Worm (Caenorhabditis elegans) whole organism, L4 larva: Measurements from ENCODE around the gene mrps-26.

Experiments used
- F49E8.2 ChIP-seq: sonication (generic microtip); optimal IDR thresholded peaks from 2 replicates; lab custom pipeline; 2016; ENCODE audit warnings: missing compliant biosample characterization, mild to moderate bottlenecking, missing genetic modification characterization, borderline replicate concordance
- T20F7.1 ChIP-seq: fragments of 200-800 bp; sonication (Bioruptor generic); optimal IDR thresholded peaks from 2 replicates; lab custom pipeline; 2018; ENCODE audit warnings: mild to moderate bottlenecking, missing genetic modification characterization, missing compliant biosample characterization
- Y48G9A.11 ChIP-seq: fragments of 200-800 bp; sonication (Bioruptor generic); IDR thresholded peaks from 2 replicates; pipeline ENCODE4 v1.3.6; 2022; ENCODE audit warnings: missing genetic modification reagents, missing genetic modification characterization, missing compliant biosample characterization
- Y5F2A.4 ChIP-seq: fragments of 200-800 bp; sonication (Bioruptor generic); optimal IDR thresholded peaks from 2 replicates; lab custom pipeline; 2018; ENCODE audit warnings: mild to moderate bottlenecking, missing genetic modification characterization, missing compliant biosample characterization
- ama-1 ChIP-seq: fragments of 150-350 bp; optimal IDR thresholded peaks from 2 replicates; lab custom pipeline; 2014; ENCODE audit warnings: inconsistent platforms, mixed read lengths
- attf-4 ChIP-seq: sonication (generic microtip); optimal IDR thresholded peaks from 3 replicates; lab custom pipeline; 2017; ENCODE audit warnings: missing biosample characterization, missing genetic modification characterization
- ceh-32 ChIP-seq: sonication (generic microtip); optimal IDR thresholded peaks from 2 replicates; lab custom pipeline; 2016; ENCODE audit warnings: mild to moderate bottlenecking, missing genetic modification characterization, missing compliant biosample characterization; ENCODE audit not compliant: poor library complexity
- ceh-62 ChIP-seq: sonication (generic microtip); optimal IDR thresholded peaks from 2 replicates; lab custom pipeline; 2017; ENCODE audit warnings: missing biosample characterization, missing genetic modification characterization
- ceh-82 ChIP-seq: sonication (generic microtip); optimal IDR thresholded peaks from 2 replicates; lab custom pipeline; 2017; ENCODE audit warnings: missing biosample characterization, missing genetic modification characterization
- duxl-1 ChIP-seq: sonication (generic microtip); optimal IDR thresholded peaks from 2 replicates; lab custom pipeline; 2016; ENCODE audit warnings: mild to moderate bottlenecking, missing genetic modification characterization, moderate library complexity, missing compliant biosample characterization; ENCODE audit not compliant: poor library complexity
- fos-1 ChIP-seq: fragments of 150-350 bp; optimal IDR thresholded peaks from 2 replicates; lab custom pipeline; 2014; ENCODE audit warnings: missing biosample characterization, missing genetic modification characterization
- gei-8 ChIP-seq: fragments of 200-800 bp; sonication (Bioruptor generic); optimal IDR thresholded peaks from 2 replicates; lab custom pipeline; 2018; ENCODE audit warnings: mild to moderate bottlenecking, missing genetic modification characterization, missing compliant biosample characterization
- hif-1 ChIP-seq, 2 experiments: sonication (generic microtip); optimal IDR thresholded peaks; 2 replicates each; lab custom pipeline; 2016 to 2017; ENCODE audit warnings: missing compliant biosample characterization in 2 of 2, missing genetic modification characterization in 2 of 2, missing genetic modification reagents in 2 of 2, missing genotype in 2 of 2, mild to moderate bottlenecking in 1 of 2
- hmg-1.1 ChIP-seq: fragments of 200-800 bp; sonication (Bioruptor generic); IDR thresholded peaks from 2 replicates; pipeline ENCODE4 v1.3.6; 2022; ENCODE audit warnings: missing genetic modification reagents, missing genetic modification characterization, missing compliant biosample characterization
- jun-1 ChIP-seq: fragments of 150-350 bp; optimal IDR thresholded peaks from 2 replicates; lab custom pipeline; 2014; ENCODE audit warnings: missing biosample characterization, missing genetic modification reagents, missing genetic modification characterization
- lin-15B ChIP-seq: fragments of 150-350 bp; sonication (generic microtip); optimal IDR thresholded peaks from 3 replicates; lab custom pipeline; 2014; ENCODE audit warnings: missing biosample characterization, missing genetic modification characterization
- lin-38 ChIP-seq: fragments of 200-800 bp; sonication (Bioruptor generic); IDR thresholded peaks from 2 replicates; pipeline ENCODE4 v1.3.6; 2022; ENCODE audit warnings: missing genetic modification reagents, missing genetic modification characterization, missing compliant biosample characterization
- lin-39 ChIP-seq: fragments of 150-350 bp; optimal IDR thresholded peaks from 2 replicates; lab custom pipeline; 2014; ENCODE audit warnings: missing biosample characterization, missing genetic modification reagents, missing genetic modification characterization
- madf-5 ChIP-seq, 2 experiments: fragments of 200-800 bp; sonication (Bioruptor generic); IDR thresholded peaks; 2 replicates each; pipeline ENCODE4 v1.3.6; 2022; ENCODE audit warnings: missing compliant biosample characterization in 2 of 2, missing genetic modification characterization in 2 of 2
- madf-9 ChIP-seq: fragments of 200-800 bp; sonication (Bioruptor generic); conservative IDR thresholded peaks from 2 replicates; pipeline ENCODE4 v1.3.6; 2022; ENCODE audit warnings: missing genetic modification reagents, missing genetic modification characterization, missing compliant biosample characterization
- mdl-1 ChIP-seq, 2 experiments: fragments of 150-350 bp in 1 of 2; sonication (generic microtip) in 1 of 2; optimal IDR thresholded peaks; 2 replicates each; lab custom pipeline; 2014 to 2017; ENCODE audit warnings: missing biosample characterization in 2 of 2, missing genetic modification characterization in 2 of 2
- nhr-10 ChIP-seq: fragments of 150-350 bp; optimal IDR thresholded peaks from 2 replicates; lab custom pipeline; 2014; ENCODE audit warnings: missing biosample characterization, missing genetic modification characterization
- nhr-25 ChIP-seq: sonication (generic microtip); optimal IDR thresholded peaks from 2 replicates; lab custom pipeline; 2017; ENCODE audit warnings: missing genetic modification characterization, mild to moderate bottlenecking, missing compliant biosample characterization, antibody characterized with exemption, moderate library complexity, borderline replicate concordance; ENCODE audit not compliant: insufficient read depth
- nhr-28 ChIP-seq: fragments of 150-350 bp; optimal IDR thresholded peaks from 2 replicates; lab custom pipeline; 2014; ENCODE audit warnings: missing biosample characterization, missing genetic modification characterization
- pha-4 ChIP-seq, 2 experiments: fragments of 150-350 bp in 1 of 2; fragments of 200-800 bp in 1 of 2; sonication (Bioruptor generic) in 1 of 2; IDR thresholded peaks in 1 of 2; optimal IDR thresholded peaks in 1 of 2; 2 replicates each; pipeline versions ENCODE4 v1.3.6 to Lab custom; 2014 to 2022; ENCODE audit warnings: missing genetic modification characterization in 2 of 2, missing genetic modification reagents in 2 of 2, missing biosample characterization in 1 of 2, missing compliant biosample characterization in 1 of 2
- pqm-1 ChIP-seq: sonication (generic microtip); optimal IDR thresholded peaks from 2 replicates; lab custom pipeline; 2017; ENCODE audit warnings: missing biosample characterization, missing genetic modification characterization
- spr-1 ChIP-seq: sonication (generic microtip); optimal IDR thresholded peaks from 2 replicates; lab custom pipeline; 2016; ENCODE audit warnings: mild to moderate bottlenecking, missing genetic modification characterization, missing compliant biosample characterization
- unc-62 ChIP-seq, 3 experiments: fragments of 150-350 bp in 1 of 3; sonication (generic microtip); optimal IDR thresholded peaks in 2 of 3; peaks in 1 of 3; 1 replicate in 1 of 3; 2 replicates in 2 of 3; lab custom pipeline; 2014 to 2017; ENCODE audit warnings: missing biosample characterization in 3 of 3, missing genetic modification characterization in 3 of 3, missing genetic modification reagents in 3 of 3, missing genotype in 1 of 3
- zag-1 ChIP-seq: fragments of 150-350 bp; optimal IDR thresholded peaks from 2 replicates; lab custom pipeline; 2014; ENCODE audit warnings: missing biosample characterization, missing genetic modification characterization
- zip-11 ChIP-seq: fragments of 200-800 bp; sonication (Bioruptor generic); IDR thresholded peaks from 2 replicates; pipeline ENCODE4 v1.3.6; 2022; ENCODE audit warnings: missing genetic modification characterization, missing compliant biosample characterization

The mrps-26 gene

DNA sequence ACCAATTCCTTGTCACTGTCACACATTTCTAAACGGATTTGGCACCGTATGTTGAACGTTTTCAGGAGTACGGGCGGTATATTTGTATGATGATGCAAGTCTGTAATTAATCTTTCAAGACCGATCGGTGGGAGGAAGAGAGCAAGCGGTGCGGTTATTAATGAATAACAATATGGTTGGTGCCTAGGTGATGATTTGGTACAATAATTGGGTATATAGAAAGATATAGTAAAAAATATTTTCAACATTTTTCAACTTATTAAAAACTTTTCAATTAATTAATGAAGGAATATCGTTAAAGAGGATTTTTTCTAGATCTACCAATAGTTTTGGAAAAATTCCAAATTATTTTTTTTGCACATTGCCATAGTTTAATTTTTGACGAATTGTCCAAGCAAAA is 10.1 kb downstream of the mrps-26 start, which contains the start of gene cnd-1:
TSS of gene cnd-1 (minus strand) at position 101 of the 400 bp plus-strand sequence.
- TF ChIP-seq spr-1 (tag; lab: Kevin White, UChicago) = no peak
- peak in 1 of 2 experiments; percentile 58 for TF ChIP-seq unc-62 (GFP tag; optimal IDR thresholded peaks at IDR 0.05 in 1 of 2; lab: Kevin White, UChicago)
- TF ChIP-seq unc-62 (tag; optimal IDR thresholded peaks at IDR 0.05; lab: Kevin White, UChicago) = no peak
- no peak for TF ChIP-seq pqm-1 (tag; lab: Kevin White, UChicago)
- no peak for TF ChIP-seq mdl-1 (tag; optimal IDR thresholded peaks at IDR 0.05; lab: Kevin White, UChicago)
- TF ChIP-seq Y48G9A.11 (GFP tag; lab: Robert Waterston, UW) = no peak
- no peak for TF ChIP-seq nhr-10 (tag; lab: Kevin White, UChicago)
- no peak for TF ChIP-seq hmg-1.1

DNA sequence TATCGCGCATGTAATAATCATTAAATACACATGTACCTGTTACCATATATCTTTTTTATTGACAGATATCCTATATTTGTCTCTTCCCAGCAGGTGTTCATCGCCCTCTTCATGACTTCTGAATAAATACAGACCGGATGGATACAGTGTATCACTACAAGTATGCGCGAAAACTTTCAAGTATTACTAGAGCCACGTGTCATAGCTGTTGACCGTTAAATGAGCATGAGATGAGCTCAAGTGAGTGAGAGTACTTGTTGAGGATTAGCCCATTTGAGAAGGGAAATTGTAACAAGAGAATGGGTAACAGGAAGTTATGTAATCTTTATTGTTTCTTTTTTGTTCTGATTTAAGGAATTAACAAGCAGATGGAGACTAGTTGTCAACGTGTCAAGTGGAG is 10.7 kb downstream of the mrps-26 start:
- no peak for TF ChIP-seq fos-1 (tag; lab: Kevin White, UChicago)
- TF ChIP-seq pha-4 (GFP tag; IDR thresholded peaks at IDR 0.05; lab: Robert Waterston, UW) = no peak
- no peak for TF ChIP-seq pha-4 (tag; optimal IDR thresholded peaks at IDR 0.05; lab: Kevin White, UChicago)
- no peak for TF ChIP-seq ceh-32 (tag; lab: Kevin White, UChicago)
- TF ChIP-seq Y5F2A.4 (GFP tag; lab: Kevin White, UChicago) = no peak
- no peak for TF ChIP-seq nhr-25
- TF ChIP-seq madf-9 (GFP tag; lab: Robert Waterston, UW) = no peak
- no peak for TF ChIP-seq duxl-1 (tag; lab: Kevin White, UChicago)
- TF ChIP-seq zip-11 (GFP tag; lab: Robert Waterston, UW) = no peak
- TF ChIP-seq hif-1 (tag; optimal IDR thresholded peaks at IDR 0.05; lab: Kevin White, UChicago) = no peak
- no peak for TF ChIP-seq nhr-28 (tag; lab: Kevin White, UChicago)
- no peak for TF ChIP-seq lin-39
- no peak for TF ChIP-seq madf-5 (GFP tag; IDR thresholded peaks at IDR 0.05; lab: Robert Waterston, UW)
- TF ChIP-seq Y48G9A.11 (GFP tag; lab: Robert Waterston, UW) = no peak

ce11 chrIII:5248706-5249105 is 14.3 kb downstream of the mrps-26 start:
- TF ChIP-seq ceh-62 (tag; lab: Kevin White, UChicago) = no peak
- peak in 1 of 2 experiments; percentile 8 for TF ChIP-seq unc-62 (GFP tag; optimal IDR thresholded peaks at IDR 0.05 in 1 of 2; lab: Kevin White, UChicago)
- TF ChIP-seq unc-62 (tag; optimal IDR thresholded peaks at IDR 0.05; lab: Kevin White, UChicago) = no peak
- no peak for TF ChIP-seq ceh-82 (tag; lab: Kevin White, UChicago)

- TF ChIP-seq lin-38 (GFP tag; lab: Robert Waterston, UW) = no peak
- TF ChIP-seq T20F7.1 (GFP tag; lab: Kevin White, UChicago) = peak; percentile 88
Observed at ce11 chrIII:5254108-5254507, 19.7 kb downstream of the mrps-26 start, which contains the start of the genes sumv-1 and gop-1. sumv-1 (minus strand) TSS chrIII:5254187. gop-1 (plus strand) TSS chrIII:5254438.

ce11 chrIII:5258918-5259317 is 24.5 kb downstream of the mrps-26 start, which contains the start of gene gop-2:
gop-2 (plus strand) TSS chrIII:5259023.
- TF ChIP-seq F49E8.2 (no peak), unc-62 (GFP tag; optimal IDR thresholded peaks at IDR 0.05 in 1 of 2; lab: Kevin White, UChicago) (peak in 1 of 2 experiments; percentile 92), unc-62 (tag; optimal IDR thresholded peaks at IDR 0.05; lab: Kevin White, UChicago) (no peak), ama-1 (peak; percentile 24), lin-15B (tag; lab: Kevin White, UChicago) (no peak), gei-8 (GFP tag; lab: Kevin White, UChicago) (no peak), jun-1 (no peak), attf-4 (tag; lab: Kevin White, UChicago) (no peak), zag-1 (no peak)
